Worm (Caenorhabditis elegans): ENCODE results near the gene ZK1127.4.

Gene ZK1127.4

ce11 chrII:7053649-7054048, at the start of gene ZK1127.4:
ZK1127.4 (plus strand) TSS chrII:7053949.
- TF ChIP-seq ceh-8 (GFP tag; optimal IDR thresholded peaks at IDR 0.05) (no peak), irx-1 (tag; optimal IDR thresholded peaks at IDR 0.05) (no peak), aly-2 (tag; optimal IDR thresholded peaks at IDR 0.05) (no peak), F16B12.6 (tag; optimal IDR thresholded peaks at IDR 0.05) (no peak), C04F5.9 (tag; optimal IDR thresholded peaks at IDR 0.05) (no peak), jun-1 (tag; optimal IDR thresholded peaks at IDR 0.05) (no peak), C34B4.2 (tag; optimal IDR thresholded peaks at IDR 0.05) (no peak), mep-1 (tag; optimal IDR thresholded peaks at IDR 0.05) (no peak), fos-1 (tag; optimal IDR thresholded peaks at IDR 0.05) (no peak), elt-2 (tag; optimal IDR thresholded peaks at IDR 0.05) (no peak), nhr-47 (tag; optimal IDR thresholded peaks at IDR 0.05) (no peak)

DNA sequence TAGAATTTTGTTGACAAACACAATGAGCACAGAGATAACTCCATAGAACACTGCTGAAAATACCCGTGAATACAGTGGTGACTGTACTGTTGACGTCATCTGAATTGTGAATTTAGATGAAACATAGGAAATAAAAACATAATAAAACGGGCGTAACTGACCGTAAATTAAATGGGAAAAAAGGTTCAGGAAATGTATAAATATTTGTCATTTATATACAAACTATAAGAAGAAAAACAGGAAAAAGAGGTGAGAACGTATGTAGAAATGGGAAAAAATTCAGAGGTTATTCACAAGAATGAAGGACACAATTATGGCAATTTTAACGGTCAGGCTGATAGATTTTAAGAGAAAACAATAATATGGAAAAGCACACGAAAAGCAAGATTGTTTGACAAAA, 41.2 kb upstream of the ZK1127.4 start, which contains the start of gene sqv-7:
Gene sqv-7, minus strand, starts transcription at position 101 of the 400 bp plus-strand sequence.
- no peak for TF ChIP-seq lin-15B (tag; optimal IDR thresholded peaks at IDR 0.05)
- no peak for TF ChIP-seq lin-14 (GFP tag; optimal IDR thresholded peaks at IDR 0.05)
- no peak for TF ChIP-seq swsn-7 (tag; optimal IDR thresholded peaks at IDR 0.05)
- TF ChIP-seq aha-1 (tag; optimal IDR thresholded peaks at IDR 0.05): no peak
- no peak for TF ChIP-seq C16A3.4 (tag; optimal IDR thresholded peaks at IDR 0.05)
- TF ChIP-seq C34B4.2 (tag; optimal IDR thresholded peaks at IDR 0.05): no peak
- no peak for TF ChIP-seq mep-1 (tag; optimal IDR thresholded peaks at IDR 0.05)

- TF ChIP-seq nhr-90 (tag; optimal IDR thresholded peaks at IDR 0.05; ENCODE audit: poor library complexity) (peak; percentile 10), hlh-4 (tag; optimal IDR thresholded peaks at IDR 0.05) (no peak), ceh-63 (GFP tag; optimal IDR thresholded peaks at IDR 0.05) (no peak), hlh-17 (GFP tag; optimal IDR thresholded peaks at IDR 0.05; ENCODE audit: borderline replicate concordance) (no peak), lin-14 (GFP tag; optimal IDR thresholded peaks at IDR 0.05) (peak; percentile 86), lin-35 (GFP tag; optimal IDR thresholded peaks at IDR 0.05) (peak; percentile 63 to 82), nhr-12 (tag; optimal IDR thresholded peaks at IDR 0.05) (no peak), swsn-7 (tag; optimal IDR thresholded peaks at IDR 0.05) (peak; percentile 74), hpl-2 (GFP tag; optimal IDR thresholded peaks at IDR 0.05) (no peak), zag-1 (tag; optimal IDR thresholded peaks at IDR 0.05) (no peak), sup-37 (GFP tag; optimal IDR thresholded peaks at IDR 0.05) (peak; percentile 10), mab-9 (GFP tag; IDR thresholded peaks at IDR 0.05) (no peak), fos-1 (tag; optimal IDR thresholded peaks at IDR 0.05) (no peak), unc-86 (tag; optimal IDR thresholded peaks at IDR 0.05) (peak; percentile 58), sptf-1 (tag; optimal IDR thresholded peaks at IDR 0.05) (no peak), ceh-90 (tag; optimal IDR thresholded peaks at IDR 0.05) (no peak), unc-130 (tag; optimal IDR thresholded peaks at IDR 0.05) (peak; percentile 33), alr-1 (tag; optimal IDR thresholded peaks at IDR 0.05; ENCODE audit: borderline replicate concordance) (no peak), nhr-11 (tag; optimal IDR thresholded peaks at IDR 0.05) (no peak), nhr-76 (tag; optimal IDR thresholded peaks at IDR 0.05) (no peak), ces-1 (GFP tag; optimal IDR thresholded peaks at IDR 0.05) (no peak), ama-1 (optimal IDR thresholded peaks at IDR 0.05) (no peak), snpc-4 (tag; optimal IDR thresholded peaks at IDR 0.05) (peak; percentile 56), irx-1 (tag; optimal IDR thresholded peaks at IDR 0.05) (peak; percentile 47), ztf-4 (tag; optimal IDR thresholded peaks at IDR 0.05) (no peak), zip-4 (GFP tag; optimal IDR thresholded peaks at IDR 0.05) (no peak), pag-3 (tag; optimal IDR thresholded peaks at IDR 0.05; ENCODE audit: borderline replicate concordance, insufficient read depth) (no peak), mdl-1 (tag; optimal IDR thresholded peaks at IDR 0.05) (peak in 1 of 2 experiments; percentile 42), lsy-2 (tag; optimal IDR thresholded peaks at IDR 0.05) (peak; percentile 80 to 85), isw-1 (GFP tag; IDR thresholded peaks at IDR 0.05) (peak; percentile 58), nhr-20 (tag; optimal IDR thresholded peaks at IDR 0.05) (peak; percentile 72), nhr-237 (tag; optimal IDR thresholded peaks at IDR 0.05) (no peak), mep-1 (tag; optimal IDR thresholded peaks at IDR 0.05) (peak; percentile 60), nhr-71 (tag; optimal IDR thresholded peaks at IDR 0.05) (peak; percentile 84), ets-5 (GFP tag; IDR thresholded peaks at IDR 0.05) (no peak), unc-62 (GFP tag; optimal IDR thresholded peaks at IDR 0.05) (no peak), ceh-82 (tag; optimal IDR thresholded peaks at IDR 0.05) (peak; percentile 54 to 58 (median 56)), lin-15B (tag; optimal IDR thresholded peaks at IDR 0.05) (peak; percentile 50)
These were observed 31.3 kb upstream of the ZK1127.4 start, which contains the start of the genes lst-6 and lst-5 for ce11 chrII:7022370-7023001. lst-6 (minus strand) TSS chrII:7022509. lst-5 (plus strand) TSS chrII:7022913.

Data from whole organism, L1 larva.